Fruit fly (Drosophila melanogaster): ENCODE results near the gene Sirt7.

Gene Sirt7

DNA sequence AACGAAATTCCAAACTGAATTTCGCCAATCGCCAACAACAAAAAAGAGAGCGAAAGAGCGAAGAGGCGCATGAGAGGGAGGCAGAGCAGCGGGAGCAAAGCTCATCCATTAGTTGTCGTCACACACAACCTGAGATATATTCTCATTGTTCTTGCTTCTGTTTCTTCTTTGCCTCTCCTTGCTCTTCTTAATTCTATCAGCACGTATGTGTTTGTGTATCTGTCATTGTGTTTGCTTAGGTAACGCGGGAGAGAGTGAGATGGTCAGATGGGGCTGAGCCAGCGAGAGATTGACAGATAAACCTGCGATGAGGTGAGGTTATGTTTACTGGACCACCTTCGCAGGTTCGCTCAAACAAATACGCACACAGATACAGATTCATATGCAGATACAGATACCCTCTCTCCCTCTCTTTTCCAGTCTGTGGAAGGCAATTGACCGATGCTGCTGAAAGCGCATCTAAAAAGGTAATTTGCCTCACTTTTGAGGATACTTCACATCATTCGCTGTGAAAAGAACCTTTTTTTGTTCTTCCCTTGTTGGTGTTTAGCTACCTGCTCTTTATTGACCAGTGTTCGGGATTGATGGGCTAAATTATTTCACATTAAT, 18.4 kb downstream of the Sirt7 start (continued):
- TF ChIP-seq CG9727 (GFP tag; optimal IDR thresholded peaks at IDR 0.05) (no peak), YL-1 (GFP tag; optimal IDR thresholded peaks at IDR 0.05) (no peak), CG31441 (GFP tag; IDR thresholded peaks at IDR 0.05) (no peak), CG11456 (GFP tag; IDR thresholded peaks at IDR 0.05) (no peak), Hey (tag; optimal IDR thresholded peaks at IDR 0.05) (no peak), tx (GFP tag; optimal IDR thresholded peaks at IDR 0.05) (no peak), CG10321 (GFP tag; IDR thresholded peaks at IDR 0.05) (peak; percentile 41; the same call in 1 of the 2 replicates), CG30020 (tag; optimal IDR thresholded peaks at IDR 0.05) (no peak), CG7372 (GFP tag; IDR thresholded peaks at IDR 0.05) (no peak), salm (tag; optimal IDR thresholded peaks at IDR 0.05) (no peak), tio (GFP tag; optimal IDR thresholded peaks at IDR 0.05) (no peak), Hr39 (optimal IDR thresholded peaks at IDR 0.05) (no peak), CG6654 (GFP tag; optimal IDR thresholded peaks at IDR 0.05) (no peak), CG13424 (tag; optimal IDR thresholded peaks at IDR 0.05) (no peak), lbe (GFP tag; optimal IDR thresholded peaks at IDR 0.05) (no peak), CG17359 (tag; optimal IDR thresholded peaks at IDR 0.05) (no peak), Optix (GFP tag; IDR thresholded peaks at IDR 0.05) (no peak), her (GFP tag; optimal IDR thresholded peaks at IDR 0.05) (no peak), wek (GFP tag; optimal IDR thresholded peaks at IDR 0.05) (peak; percentile 14), fd3F (GFP tag; optimal IDR thresholded peaks at IDR 0.05) (no peak), ase (GFP tag; IDR thresholded peaks at IDR 0.05) (no peak), CkIIα-i1 (GFP tag; IDR thresholded peaks at IDR 0.05) (no peak), nmo (GFP tag; optimal IDR thresholded peaks at IDR 0.05) (no peak), CG31365 (tag; optimal IDR thresholded peaks at IDR 0.05) (no peak), ewg (GFP tag; optimal IDR thresholded peaks at IDR 0.05) (no peak), pnt (GFP tag; optimal IDR thresholded peaks at IDR 0.05) (no peak), unpg (GFP tag; optimal IDR thresholded peaks at IDR 0.05) (no peak), CG3847 (GFP tag; IDR thresholded peaks at IDR 0.05) (no peak), jumu (GFP tag; optimal IDR thresholded peaks at IDR 0.05) (no peak), dan (GFP tag; IDR thresholded peaks at IDR 0.05) (no peak), HHEX (GFP tag; optimal IDR thresholded peaks at IDR 0.05) (peak; percentile 15), gsb-n (tag; optimal IDR thresholded peaks at IDR 0.05) (no peak), CG2116 (GFP tag; optimal IDR thresholded peaks at IDR 0.05) (no peak), Tbp (GFP tag; optimal IDR thresholded peaks at IDR 0.05) (no peak), ttk (GFP tag; IDR thresholded peaks at IDR 0.05) (no peak), sens (GFP tag) (peak; percentile 31), Max (GFP tag; optimal IDR thresholded peaks at IDR 0.05) (no peak), H2.0 (GFP tag; IDR thresholded peaks at IDR 0.05) (no peak), tin (GFP tag; optimal IDR thresholded peaks at IDR 0.05) (no peak), CG17328 (GFP tag; IDR thresholded peaks at IDR 0.05) (no peak), Usf (GFP tag; optimal IDR thresholded peaks at IDR 0.05) (no peak), Hr78 (GFP tag; optimal IDR thresholded peaks at IDR 0.05) (peak in 1 of 2 experiments; percentile 6), Deaf1 (tag; optimal IDR thresholded peaks at IDR 0.05) (no peak), MTF-1 (GFP tag; optimal IDR thresholded peaks at IDR 0.05; ENCODE audit: borderline replicate concordance) (peak; percentile 0), gfzf (GFP tag; optimal IDR thresholded peaks at IDR 0.05) (no peak), Xrp1 (GFP tag; IDR thresholded peaks at IDR 0.05) (0 out of 2 replicates have a peak, but pooled peaks have one; percentile 19), Sry-δ (GFP tag; optimal IDR thresholded peaks at IDR 0.05) (no peak), CG42726 (GFP tag; IDR thresholded peaks at IDR 0.05; ENCODE audit: partially characterized antibody) (no peak), BtbVII (GFP tag; optimal IDR thresholded peaks at IDR 0.05) (no peak), CG6813 (GFP tag; optimal IDR thresholded peaks at IDR 0.05) (peak; percentile 9), Ssrp (tag; optimal IDR thresholded peaks at IDR 0.05) (no peak)

Measured in whole organism, embryonic.